Worm (Caenorhabditis elegans) whole organism, young adult: ENCODE measurements around the gene mig-17.
"Not testable (repeated sequence)": the region's sequence is repeated elsewhere in the genome, so short reads cannot be mapped to it uniquely, and the experiment has no call there.

Experiments
- B0336.3 ChIP-seq: fragments of 200-800 bp; sonication (Bioruptor generic); IDR thresholded peaks from 2 replicates; pipeline ENCODE4 v1.3.6; 2022; ENCODE audit warnings: missing genetic modification characterization, missing compliant biosample characterization
- D2030.7 ChIP-seq: fragments of 200-800 bp; sonication (Bioruptor generic); IDR thresholded peaks from 2 replicates; pipeline ENCODE4 v1.3.6; 2022; ENCODE audit warnings: missing genetic modification reagents, missing genetic modification characterization, missing compliant biosample characterization
- F33H1.4 ChIP-seq: fragments of 200-800 bp; sonication (Bioruptor generic); IDR thresholded peaks from 2 replicates; pipeline ENCODE4 v1.3.6; 2022; ENCODE audit warnings: missing genetic modification reagents, missing genetic modification characterization, missing compliant biosample characterization
- F37B4.10 ChIP-seq: fragments of 200-800 bp; sonication (Bioruptor generic); IDR thresholded peaks from 2 replicates; pipeline ENCODE4 v1.3.6; 2022; ENCODE audit warnings: missing genetic modification characterization, missing compliant biosample characterization
- F39B2.1 ChIP-seq: fragments of 200-800 bp; sonication (Bioruptor generic); IDR thresholded peaks from 2 replicates; pipeline ENCODE4 v1.3.6; 2022; ENCODE audit warnings: missing genetic modification reagents, missing genetic modification characterization, missing compliant biosample characterization
- F49E8.2 ChIP-seq: sonication (generic microtip); optimal IDR thresholded peaks from 3 replicates; lab custom pipeline; 2017; ENCODE audit warnings: missing genetic modification characterization, mild to moderate bottlenecking, missing compliant biosample characterization, antibody characterized with exemption, moderate library complexity; ENCODE audit not compliant: insufficient read depth
- F52B5.7 ChIP-seq: sonication (generic microtip); optimal IDR thresholded peaks from 2 replicates; lab custom pipeline; 2016; ENCODE audit warnings: mild to moderate bottlenecking, missing genetic modification characterization, missing compliant biosample characterization
- F57A8.1 ChIP-seq: fragments of 200-800 bp; sonication (Bioruptor generic); optimal IDR thresholded peaks from 2 replicates; lab custom pipeline; 2018; ENCODE audit warnings: mild to moderate bottlenecking, missing genetic modification characterization, moderate library complexity, missing compliant biosample characterization
- ZK185.1 ChIP-seq: sonication (generic microtip); optimal IDR thresholded peaks from 2 replicates; lab custom pipeline; 2016; ENCODE audit warnings: mild to moderate bottlenecking, missing genetic modification characterization, missing compliant biosample characterization; ENCODE audit not compliant: poor library complexity, severe bottlenecking
- attf-6 ChIP-seq: fragments of 200-800 bp; sonication (Bioruptor generic); IDR thresholded peaks from 2 replicates; pipeline ENCODE4 v1.3.6; 2022; ENCODE audit warnings: missing genetic modification reagents, missing genetic modification characterization, missing compliant biosample characterization
- ceh-100 ChIP-seq: fragments of 200-800 bp; sonication (Bioruptor generic); IDR thresholded peaks from 2 replicates; pipeline ENCODE4 v1.3.6; 2022; ENCODE audit warnings: missing genetic modification reagents, missing genetic modification characterization, missing compliant biosample characterization
- ceh-58 ChIP-seq: fragments of 200-800 bp; sonication (Bioruptor generic); IDR thresholded peaks from 2 replicates; pipeline ENCODE4 v1.3.6; 2022; ENCODE audit warnings: missing genetic modification characterization, missing compliant biosample characterization
- dox-1 ChIP-seq: fragments of 200-800 bp; sonication (Bioruptor generic); IDR thresholded peaks from 2 replicates; pipeline ENCODE4 v1.3.6; 2022; ENCODE audit warnings: missing genetic modification reagents, missing genetic modification characterization, missing compliant biosample characterization
- dpff-1 ChIP-seq: sonication (generic microtip); optimal IDR thresholded peaks from 2 replicates; lab custom pipeline; 2017; ENCODE audit warnings: mild to moderate bottlenecking, missing genetic modification characterization, missing compliant biosample characterization
- efl-1 ChIP-seq: fragments of 150-350 bp; optimal IDR thresholded peaks from 2 replicates; lab custom pipeline; 2014; ENCODE audit warnings: missing biosample characterization, missing genetic modification reagents, missing genetic modification characterization
- ekl-4 ChIP-seq: fragments of 200-800 bp; sonication (Bioruptor generic); IDR thresholded peaks from 2 replicates; pipeline ENCODE4 v1.3.6; 2022; ENCODE audit warnings: missing genetic modification reagents, missing genetic modification characterization, missing compliant biosample characterization
- hmg-1.2 ChIP-seq: fragments of 200-800 bp; sonication (Bioruptor generic); IDR thresholded peaks from 2 replicates; pipeline ENCODE4 v1.3.6; 2022; ENCODE audit warnings: missing genetic modification reagents, missing genetic modification characterization, missing compliant biosample characterization
- lsl-1 ChIP-seq: fragments of 200-800 bp; sonication (Bioruptor generic); optimal IDR thresholded peaks from 2 replicates; lab custom pipeline; 2018; ENCODE audit warnings: mild to moderate bottlenecking, missing genetic modification characterization, moderate library complexity, missing compliant biosample characterization
- madf-6 ChIP-seq: fragments of 200-800 bp; sonication (Bioruptor generic); IDR thresholded peaks from 2 replicates; pipeline ENCODE4 v1.3.6; 2022; ENCODE audit warnings: missing genetic modification reagents, missing genetic modification characterization, missing compliant biosample characterization
- madf-8 ChIP-seq: fragments of 200-800 bp; sonication (Bioruptor generic); conservative IDR thresholded peaks from 2 replicates; pipeline ENCODE4 v1.3.6; 2022; ENCODE audit warnings: missing genetic modification reagents, missing genetic modification characterization, missing compliant biosample characterization
- mel-28 ChIP-seq: sonication (generic microtip); optimal IDR thresholded peaks from 2 replicates; lab custom pipeline; 2016; ENCODE audit warnings: borderline replicate concordance, mild to moderate bottlenecking, missing genetic modification characterization, missing compliant biosample characterization
- mes-4 ChIP-seq: sonication (generic microtip); optimal IDR thresholded peaks from 2 replicates; lab custom pipeline; 2016; ENCODE audit warnings: missing genotype, missing genetic modification characterization, missing compliant biosample characterization
- pha-4 ChIP-seq: fragments of 150-350 bp; sonication (generic microtip); optimal IDR thresholded peaks from 2 replicates; lab custom pipeline; 2014; ENCODE audit warnings: missing biosample characterization, missing genetic modification reagents, missing genetic modification characterization
- rcor-1 ChIP-seq: fragments of 200-800 bp; sonication (Bioruptor generic); IDR thresholded peaks from 2 replicates; pipeline ENCODE4 v1.3.6; 2022; ENCODE audit warnings: missing genetic modification reagents, missing genetic modification characterization, missing compliant biosample characterization
- snpc-1.1 ChIP-seq: sonication (generic microtip); optimal IDR thresholded peaks from 2 replicates; lab custom pipeline; 2017; ENCODE audit warnings: missing genetic modification characterization, mild to moderate bottlenecking, missing compliant biosample characterization, antibody characterized with exemption, moderate library complexity, missing genotype, missing genetic modification reagents; ENCODE audit not compliant: insufficient read depth
- snpc-1.3 ChIP-seq: sonication (generic microtip); optimal IDR thresholded peaks from 2 replicates; lab custom pipeline; 2017; ENCODE audit warnings: missing genetic modification characterization, mild to moderate bottlenecking, missing compliant biosample characterization, antibody characterized with exemption, moderate library complexity, missing genotype, missing genetic modification reagents; ENCODE audit not compliant: insufficient read depth
- snpc-3.4 ChIP-seq: sonication (generic microtip); optimal IDR thresholded peaks from 2 replicates; lab custom pipeline; 2017; ENCODE audit warnings: missing genetic modification characterization, mild to moderate bottlenecking, missing compliant biosample characterization, antibody characterized with exemption, moderate library complexity, missing genotype, missing genetic modification reagents
- snpc-4 ChIP-seq, 5 experiments: fragments of 150-350 bp in 1 of 5; sonication (generic microtip) in 4 of 5; optimal IDR thresholded peaks; 2 replicates each; lab custom pipeline; 2014 to 2018; ENCODE audit warnings: missing genetic modification characterization in 5 of 5, missing biosample characterization in 3 of 5, antibody characterized with exemption in 2 of 5, mild to moderate bottlenecking in 2 of 5, missing compliant biosample characterization in 2 of 5, missing genotype in 2 of 5, moderate library complexity in 2 of 5, missing genetic modification reagents in 1 of 5
- sptf-2 ChIP-seq: fragments of 200-800 bp; sonication (Bioruptor generic); optimal IDR thresholded peaks from 2 replicates; lab custom pipeline; 2018; ENCODE audit warnings: mild to moderate bottlenecking, missing genetic modification characterization, missing compliant biosample characterization
- tbp1 ChIP-seq: fragments of 200-800 bp; sonication (Bioruptor generic); optimal IDR thresholded peaks from 2 replicates; lab custom pipeline; 2018; ENCODE audit warnings: mild to moderate bottlenecking, missing genetic modification characterization, missing compliant biosample characterization
- xnd-1 ChIP-seq: sonication (generic microtip); optimal IDR thresholded peaks from 2 replicates; lab custom pipeline; 2016; ENCODE audit warnings: missing genotype, missing genetic modification reagents, missing genetic modification characterization, missing compliant biosample characterization
- zim-3 ChIP-seq: sonication (generic microtip); optimal IDR thresholded peaks from 2 replicates; lab custom pipeline; 2017; ENCODE audit warnings: mild to moderate bottlenecking, missing genetic modification characterization, moderate library complexity, missing compliant biosample characterization
- ztf-18 ChIP-seq: sonication (generic microtip); optimal IDR thresholded peaks from 2 replicates; lab custom pipeline; 2016; ENCODE audit warnings: missing genotype, mild to moderate bottlenecking, missing genetic modification characterization, missing compliant biosample characterization
- ztf-3 ChIP-seq: fragments of 200-800 bp; sonication (Bioruptor generic); optimal IDR thresholded peaks from 2 replicates; lab custom pipeline; 2018; ENCODE audit warnings: mild to moderate bottlenecking, missing genetic modification characterization, missing compliant biosample characterization
- ztf-6 ChIP-seq: fragments of 200-800 bp; sonication (Bioruptor generic); IDR thresholded peaks from 2 replicates; pipeline ENCODE4 v1.3.6; 2022; ENCODE audit warnings: missing genetic modification reagents, missing genetic modification characterization, missing compliant biosample characterization

mig-17 gene

DNA sequence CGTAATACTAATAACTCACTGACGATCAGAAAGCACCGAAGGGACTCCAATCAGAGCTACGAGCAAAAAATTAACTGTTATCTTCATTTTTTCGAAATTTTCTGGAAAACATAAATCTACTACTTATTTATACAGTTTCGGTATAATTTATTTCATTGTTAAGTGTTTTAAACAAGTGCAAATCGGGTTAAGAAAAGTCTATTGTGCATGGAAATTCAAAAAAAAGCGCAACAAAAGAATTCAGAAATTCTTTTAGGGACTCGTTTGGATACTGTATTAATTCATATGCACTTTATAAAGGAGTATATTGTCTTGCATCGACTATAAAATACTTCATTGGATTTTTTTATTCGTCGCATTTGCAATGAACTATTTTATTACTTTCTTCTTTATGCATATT is 25.7 kb downstream of the mig-17 start, which contains the start of the genes nas-20 and nas-21:
TSS of gene nas-20 (minus strand) at position 101 of the 400 bp plus-strand sequence.
TSS of gene nas-21 (plus strand) at position 356 of the 400 bp plus-strand sequence.
- no peak for TF ChIP-seq ZK185.1 (tag; lab: Kevin White, UChicago)
- TF ChIP-seq F49E8.2, result no peak

DNA sequence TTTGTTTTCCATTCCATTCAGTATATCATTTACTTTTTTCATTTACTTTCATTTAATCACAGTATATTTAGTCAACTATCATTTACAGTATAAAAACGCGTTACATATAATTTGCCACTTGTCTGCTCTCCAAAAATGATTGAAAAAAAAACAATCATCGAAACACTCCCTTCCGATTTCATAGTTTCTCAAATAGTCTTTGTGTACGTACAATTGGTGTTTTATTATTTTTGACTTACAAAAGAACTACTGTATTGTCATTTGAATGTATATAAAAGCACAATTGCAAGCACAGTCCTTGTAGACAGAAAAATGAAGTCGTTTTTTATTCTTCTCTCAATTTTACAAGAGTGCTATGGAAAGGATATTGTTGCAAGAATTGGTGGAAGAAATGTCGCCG is 27.9 kb downstream of the mig-17 start, which contains the start of gene nas-22:
TSS of gene nas-22 (plus strand) at position 301 of the 400 bp plus-strand sequence.
- no peak for TF ChIP-seq dpff-1 (tag; lab: Kevin White, UChicago)
- no peak for TF ChIP-seq pha-4 (tag; lab: Kevin White, UChicago)
- no peak for TF ChIP-seq ztf-3
- TF ChIP-seq F37B4.10 (GFP tag; lab: Robert Waterston, UW), result no peak
- no peak for TF ChIP-seq F57A8.1 (GFP tag; lab: Kevin White, UChicago)
- no peak for TF ChIP-seq hmg-1.2 (GFP tag; lab: Robert Waterston, UW)
- no peak for TF ChIP-seq sptf-2 (GFP tag; lab: Kevin White, UChicago)
- no peak for TF ChIP-seq ztf-6 (GFP tag; lab: Robert Waterston, UW)
- TF ChIP-seq ztf-18 (tag; lab: Kevin White, UChicago), result no peak
- TF ChIP-seq F52B5.7 (tag; lab: Kevin White, UChicago), result no peak
- TF ChIP-seq zim-3 (tag; lab: Kevin White, UChicago), result no peak
- TF ChIP-seq ceh-100 (GFP tag; lab: Robert Waterston, UW), result no peak
- no peak for TF ChIP-seq madf-6 (GFP tag; lab: Robert Waterston, UW)
- no peak for TF ChIP-seq mes-4 (tag; lab: Kevin White, UChicago)

DNA sequence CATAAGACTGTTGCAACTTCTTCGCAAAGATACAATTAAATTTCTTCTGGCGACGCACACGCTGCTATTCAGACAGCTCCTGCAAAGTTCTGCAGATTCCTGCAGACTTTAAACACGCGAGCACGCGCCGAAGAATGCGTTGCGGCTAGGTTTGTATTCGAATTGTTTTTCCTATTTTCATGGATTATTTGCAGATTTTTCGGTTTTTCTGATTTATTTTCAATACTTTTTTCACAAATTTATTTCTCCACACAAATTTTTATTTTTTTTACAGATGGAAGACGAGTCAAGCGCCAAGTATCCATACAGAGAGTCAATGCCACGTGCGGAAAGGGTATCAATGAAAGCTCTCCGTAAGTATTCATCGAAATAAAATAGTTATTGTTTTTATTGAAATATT is 29.2 kb downstream of the mig-17 start, which contains the start of gene T11F9.7:
TSS of gene T11F9.7 (plus strand) at position 301 of the 400 bp plus-strand sequence.
- not testable (repeated sequence) for TF ChIP-seq ceh-58; mel-28 (tag; lab: Kevin White, UChicago); snpc-1.3 (tag; lab: Kevin White, UChicago)

DNA sequence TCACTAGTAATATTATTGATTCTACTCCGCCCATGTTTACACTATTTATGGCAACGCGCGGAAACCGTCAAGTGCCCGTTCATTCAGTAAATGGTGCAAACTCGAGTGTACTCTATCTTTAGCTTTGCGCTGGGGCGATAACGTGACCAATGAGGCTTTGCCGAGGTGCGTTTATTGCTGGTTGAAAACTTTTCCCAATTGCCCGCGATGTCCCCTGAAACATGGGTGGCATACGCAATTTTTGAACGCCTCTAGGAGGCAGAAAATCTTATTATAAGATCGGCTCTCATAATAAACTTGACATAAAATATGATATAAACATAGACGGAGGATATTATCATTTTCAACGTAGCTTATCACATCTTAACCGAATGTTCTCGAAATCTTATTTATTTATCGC is 31.5 kb downstream of the mig-17 start:
- TF ChIP-seq snpc-1.1 (tag; lab: Kevin White, UChicago) (peak; percentile 91), snpc-4 (GFP tag; optimal IDR thresholded peaks at IDR 0.05; lab: Kevin White, UChicago) (peak; percentile 76), snpc-4 (tag; optimal IDR thresholded peaks at IDR 0.05; lab: Kevin White, UChicago) (peak; percentile 56 to 92 (median 84)), attf-6 (GFP tag; lab: Robert Waterston, UW) (peak; percentile 49; the same call in 1 of the 2 replicates), ekl-4 (GFP tag; lab: Robert Waterston, UW) (0 out of 2 replicates have a peak, but pooled peaks have one; percentile 62), D2030.7 (GFP tag; lab: Robert Waterston, UW) (peak; percentile 81), F49E8.2 (peak; percentile 33), snpc-3.4 (tag; lab: Kevin White, UChicago) (peak; percentile 47), efl-1 (GFP tag; lab: Kevin White, UChicago) (peak; percentile 0), lsl-1 (GFP tag; lab: Kevin White, UChicago) (peak; percentile 31), xnd-1 (tag; lab: Kevin White, UChicago) (peak; percentile 12), rcor-1 (GFP tag; lab: Robert Waterston, UW) (peak; percentile 33; the same call in 1 of the 2 replicates), B0336.3 (GFP tag; lab: Robert Waterston, UW) (peak; percentile 46; the same call in 1 of the 2 replicates), madf-8 (GFP tag; lab: Robert Waterston, UW) (peak; percentile 35; the same call in 1 of the 2 replicates), hmg-1.2 (GFP tag; lab: Robert Waterston, UW) (peak; percentile 54), dox-1 (GFP tag; lab: Robert Waterston, UW) (peak; percentile 66), tbp1 (GFP tag; lab: Kevin White, UChicago) (peak; percentile 53), F39B2.1 (GFP tag; lab: Robert Waterston, UW) (peak; percentile 8; the same call in 1 of the 2 replicates), F33H1.4 (GFP tag; lab: Robert Waterston, UW) (peak; percentile 26)
- TF ChIP-seq, all 124 proteins: peak for 18; not testable (repeated sequence) for 106
